Fruit fly (Drosophila melanogaster) whole organism, embryonic: ENCODE results near the gene GstO2.

Experiments
- Blimp-1 ChIP-seq: fragments of 200-800 bp; sonication (Bioruptor generic); optimal IDR thresholded peaks from 3 replicates; lab custom pipeline; 2018; ENCODE audit warnings: missing biosample characterization, missing genetic modification characterization, mild to moderate bottlenecking, moderate library complexity, missing genetic modification reagents
- BtbVII ChIP-seq: fragments of 200-800 bp; sonication (Bioruptor generic); optimal IDR thresholded peaks from 3 replicates; lab custom pipeline; 2017; ENCODE audit warnings: missing biosample characterization, mild to moderate bottlenecking, missing genetic modification characterization
- CG10321 ChIP-seq: fragments of 200-800 bp; sonication (Bioruptor generic); IDR thresholded peaks from 2 replicates; pipeline ENCODE4 v1.3.6; 2022; ENCODE audit warnings: missing biosample characterization, missing genetic modification characterization
- CG10979 ChIP-seq: fragments of 200-800 bp; sonication (Bioruptor generic); optimal IDR thresholded peaks from 2 replicates; lab custom pipeline; 2018; ENCODE audit warnings: missing biosample characterization, mild to moderate bottlenecking, missing genetic modification characterization, moderate library complexity
- CG12659 ChIP-seq: fragments of 200-800 bp; sonication (Bioruptor generic); optimal IDR thresholded peaks from 3 replicates; lab custom pipeline; 2017; ENCODE audit warnings: mild to moderate bottlenecking, missing biosample characterization, missing genetic modification reagents, missing genetic modification characterization
- CG13775 ChIP-seq: fragments of 200-800 bp; sonication (Bioruptor generic); optimal IDR thresholded peaks from 3 replicates; lab custom pipeline; 2017; ENCODE audit warnings: missing biosample characterization, mild to moderate bottlenecking, missing genetic modification characterization
- CG14014 ChIP-seq: fragments of 200-800 bp; sonication (Bioruptor generic); IDR thresholded peaks from 2 replicates; pipeline ENCODE4 v1.3.6; 2022; ENCODE audit warnings: missing biosample characterization, missing genetic modification characterization
- CG15011 ChIP-seq: fragments of 200-800 bp; sonication (Bioruptor generic); optimal IDR thresholded peaks from 3 replicates; lab custom pipeline; 2018; ENCODE audit warnings: missing biosample characterization, mild to moderate bottlenecking, missing genetic modification characterization
- CG15601 ChIP-seq: fragments of 200-800 bp; sonication (Bioruptor generic); optimal IDR thresholded peaks from 3 replicates; lab custom pipeline; 2019; ENCODE audit warnings: missing biosample characterization, mild to moderate bottlenecking, missing genetic modification characterization, moderate library complexity
- CG1603 ChIP-seq: fragments of 200-800 bp; sonication (Bioruptor generic); optimal IDR thresholded peaks from 2 replicates; lab custom pipeline; 2019; ENCODE audit warnings: missing biosample characterization, mild to moderate bottlenecking, missing genetic modification characterization, moderate library complexity
- CG17359 ChIP-seq: fragments of 200-800 bp; sonication (Bioruptor generic); optimal IDR thresholded peaks from 3 replicates; lab custom pipeline; 2018; ENCODE audit warnings: missing biosample characterization, mild to moderate bottlenecking, missing genetic modification characterization, moderate library complexity
- CG17829 ChIP-seq: fragments of 200-800 bp; optimal IDR thresholded peaks from 2 replicates; lab custom pipeline; 2019; ENCODE audit warnings: missing biosample characterization, mild to moderate bottlenecking, missing genetic modification characterization, moderate library complexity
- CG1792 ChIP-seq: fragments of 200-800 bp; sonication (Bioruptor generic); optimal IDR thresholded peaks from 2 replicates; lab custom pipeline; 2016; ENCODE audit warnings: missing biosample characterization, missing genetic modification characterization
- CG1832 ChIP-seq: fragments of 200-800 bp; sonication (Bioruptor generic); optimal IDR thresholded peaks from 2 replicates; lab custom pipeline; 2017; ENCODE audit warnings: missing biosample characterization, mild to moderate bottlenecking, missing genetic modification characterization, inconsistent platforms
- CG2116 ChIP-seq: fragments of 200-800 bp; sonication (Bioruptor generic); optimal IDR thresholded peaks from 3 replicates; lab custom pipeline; 2018; ENCODE audit warnings: missing biosample characterization, mild to moderate bottlenecking, missing genetic modification characterization
- CG2889 ChIP-seq: fragments of 200-800 bp; sonication (Bioruptor generic); IDR thresholded peaks from 3 replicates; pipeline ENCODE4 v1.3.6; 2022; ENCODE audit warnings: missing biosample characterization, missing genetic modification characterization
- CG32767 ChIP-seq: fragments of 200-800 bp; sonication (Bioruptor generic); IDR thresholded peaks from 2 replicates; pipeline ENCODE4 v1.3.6; 2022; ENCODE audit warnings: missing biosample characterization, missing genetic modification characterization
- CG6272 ChIP-seq: fragments of 200-800 bp; sonication (Bioruptor generic); IDR thresholded peaks from 2 replicates; pipeline ENCODE4 v1.3.6; 2022; ENCODE audit warnings: missing biosample characterization, missing genetic modification characterization
- CG8478 ChIP-seq: fragments of >200 bp; optimal IDR thresholded peaks from 2 replicates; lab custom pipeline; 2018
- CG8765 ChIP-seq: fragments of 200-800 bp; sonication (Bioruptor generic); IDR thresholded peaks from 2 replicates; pipeline ENCODE4 v1.3.6; 2022; ENCODE audit warnings: missing biosample characterization, missing genetic modification characterization
- CG9932 ChIP-seq: fragments of 200-800 bp; sonication (Bioruptor generic); IDR thresholded peaks from 2 replicates; pipeline ENCODE4 v1.3.6; 2022; ENCODE audit warnings: missing biosample characterization, missing genetic modification characterization
- CHES-1-like ChIP-seq: fragments of 200-800 bp; sonication (Bioruptor generic); optimal IDR thresholded peaks from 2 replicates; lab custom pipeline; 2016; ENCODE audit warnings: missing biosample characterization, missing genetic modification characterization
- CrebB ChIP-seq: fragments of 200-800 bp; sonication (Bioruptor generic); optimal IDR thresholded peaks from 3 replicates; lab custom pipeline; 2018; ENCODE audit warnings: missing biosample characterization, mild to moderate bottlenecking, missing genetic modification characterization
- Dp ChIP-seq: fragments of 200-800 bp; sonication (Bioruptor generic); optimal IDR thresholded peaks from 2 replicates; lab custom pipeline; 2018; ENCODE audit warnings: missing biosample characterization, mild to moderate bottlenecking, missing genetic modification characterization, moderate library complexity
- Hr3 ChIP-seq: fragments of 200-800 bp; sonication (Bioruptor generic); optimal IDR thresholded peaks from 3 replicates; lab custom pipeline; 2016; ENCODE audit warnings: missing biosample characterization, missing genetic modification characterization
- Hr51 ChIP-seq, 2 experiments: fragments of 200-800 bp; sonication (Bioruptor generic); optimal IDR thresholded peaks; 2 replicates in 1 of 2; 3 replicates in 1 of 2; lab custom pipeline; 2016 to 2018; ENCODE audit warnings: missing biosample characterization in 2 of 2, missing genetic modification characterization in 2 of 2, mild to moderate bottlenecking in 1 of 2, moderate library complexity in 1 of 2
- Kr ChIP-seq: fragments of 200-800 bp; sonication (Bioruptor generic); optimal IDR thresholded peaks from 2 replicates; lab custom pipeline; 2017; ENCODE audit warnings: missing biosample characterization, mild to moderate bottlenecking, missing genetic modification characterization
- Med ChIP-seq: fragments of 200-800 bp; sonication (Bioruptor generic); peaks from one replicate; lab custom pipeline; 2016; ENCODE audit warnings: missing biosample characterization, missing genetic modification characterization, mild to moderate bottlenecking, inconsistent platforms, moderate library complexity
- Mrtf ChIP-seq: fragments of 200-800 bp; sonication (Bioruptor generic); IDR thresholded peaks from 3 replicates; pipeline ENCODE4 v1.3.6; 2022; ENCODE audit warnings: missing biosample characterization, missing genetic modification characterization
- Neu2 ChIP-seq: fragments of 200-800 bp; sonication (Bioruptor generic); optimal IDR thresholded peaks from 3 replicates; lab custom pipeline; 2016; ENCODE audit warnings: missing biosample characterization, missing genetic modification characterization, borderline replicate concordance
- TFAM ChIP-seq: fragments of 200-800 bp; sonication (Bioruptor generic); optimal IDR thresholded peaks from 2 replicates; lab custom pipeline; 2017; ENCODE audit warnings: missing biosample characterization, missing genetic modification characterization, inconsistent platforms
- ap ChIP-seq: fragments of 200-800 bp; sonication (Bioruptor generic); IDR thresholded peaks from 2 replicates; pipeline ENCODE4 v1.3.6; 2022; ENCODE audit warnings: missing biosample characterization, missing genetic modification characterization
- bsh ChIP-seq, 2 experiments: fragments of 200-800 bp; sonication (Bioruptor generic); optimal IDR thresholded peaks; 2 replicates each; lab custom pipeline; 2017 to 2018; ENCODE audit warnings: mild to moderate bottlenecking in 2 of 2, missing biosample characterization in 2 of 2, missing genetic modification characterization in 2 of 2, moderate library complexity in 1 of 2
- cato ChIP-seq: fragments of 200-800 bp; sonication (Bioruptor generic); optimal IDR thresholded peaks from 2 replicates; lab custom pipeline; 2016; ENCODE audit warnings: missing biosample characterization, missing genetic modification characterization, borderline replicate concordance
- chinmo ChIP-seq: fragments of 200-800 bp; sonication (Bioruptor generic); IDR thresholded peaks from 4 replicates; pipeline ENCODE4 v1.3.6; 2022; ENCODE audit warnings: missing biosample characterization, missing genetic modification characterization; ENCODE audit not compliant: partially characterized antibody
- da ChIP-seq: fragments of 200-800 bp; sonication (Bioruptor generic); optimal IDR thresholded peaks from 2 replicates; lab custom pipeline; 2016; ENCODE audit warnings: missing biosample characterization, missing genetic modification characterization
- dati ChIP-seq: fragments of 200-800 bp; sonication (Bioruptor generic); IDR thresholded peaks from 2 replicates; pipeline ENCODE4 v1.3.6; 2022; ENCODE audit warnings: missing biosample characterization, missing genetic modification characterization
- dm ChIP-seq: fragments of 200-800 bp; sonication (Bioruptor generic); optimal IDR thresholded peaks from 3 replicates; lab custom pipeline; 2016; ENCODE audit warnings: missing biosample characterization, missing genetic modification characterization
- fd3F ChIP-seq: fragments of 200-800 bp; sonication (Bioruptor generic); optimal IDR thresholded peaks from 2 replicates; lab custom pipeline; 2018; ENCODE audit warnings: missing biosample characterization, mild to moderate bottlenecking, missing genetic modification characterization, moderate library complexity
- gcm ChIP-seq: fragments of 200-800 bp; sonication (Bioruptor generic); optimal IDR thresholded peaks from 2 replicates; lab custom pipeline; 2019; ENCODE audit warnings: missing biosample characterization, mild to moderate bottlenecking, missing genetic modification characterization, moderate library complexity
- mam ChIP-seq: fragments of 200-800 bp; sonication (Bioruptor generic); optimal IDR thresholded peaks from 3 replicates; lab custom pipeline; 2016; ENCODE audit warnings: missing biosample characterization, missing genetic modification characterization
- nerfin-1 ChIP-seq: fragments of 200-800 bp; sonication (Bioruptor generic); optimal IDR thresholded peaks from 3 replicates; lab custom pipeline; 2019; ENCODE audit warnings: missing biosample characterization, mild to moderate bottlenecking, missing genetic modification characterization, moderate library complexity
- phol ChIP-seq: fragments of 200-800 bp; sonication (Bioruptor generic); optimal IDR thresholded peaks from 3 replicates; lab custom pipeline; 2018; ENCODE audit warnings: missing biosample characterization, mild to moderate bottlenecking, missing genetic modification characterization, moderate library complexity
- sens-2 ChIP-seq: fragments of 200-800 bp; sonication (Bioruptor generic); IDR thresholded peaks from 2 replicates; pipeline ENCODE4 v1.3.6; 2022; ENCODE audit warnings: missing biosample characterization, missing genetic modification characterization
- shn ChIP-seq: fragments of 200-800 bp; sonication (Bioruptor generic); optimal IDR thresholded peaks from 3 replicates; lab custom pipeline; 2016; ENCODE audit warnings: missing biosample characterization, missing genetic modification characterization
- tgo ChIP-seq: fragments of 200-800 bp; sonication (Bioruptor generic); IDR thresholded peaks from 3 replicates; pipeline ENCODE4 v1.3.6; 2022; ENCODE audit warnings: missing biosample characterization, missing genetic modification characterization
- tll ChIP-seq, 2 experiments: fragments of 200-800 bp in 1 of 2; fragments of >200 bp in 1 of 2; sonication (Bioruptor generic) in 1 of 2; optimal IDR thresholded peaks; 2 replicates each; lab custom pipeline; 2017 to 2019; ENCODE audit warnings: missing biosample characterization in 2 of 2, missing genetic modification characterization in 2 of 2, mild to moderate bottlenecking in 1 of 2, moderate library complexity in 1 of 2
- unpg ChIP-seq: fragments of 200-800 bp; sonication (Bioruptor generic); optimal IDR thresholded peaks from 3 replicates; lab custom pipeline; 2018; ENCODE audit warnings: missing biosample characterization, mild to moderate bottlenecking, missing genetic modification characterization, moderate library complexity
- vvl ChIP-seq: fragments of 200-800 bp; sonication (Bioruptor generic); IDR thresholded peaks from 2 replicates; pipeline ENCODE4 v1.3.6; 2022; ENCODE audit warnings: missing biosample characterization, missing genetic modification characterization
- wek ChIP-seq: fragments of 200-800 bp; sonication (Bioruptor generic); optimal IDR thresholded peaks from 3 replicates; lab custom pipeline; 2018; ENCODE audit warnings: missing biosample characterization, mild to moderate bottlenecking, missing genetic modification characterization, moderate library complexity

The GstO2 gene

DNA sequence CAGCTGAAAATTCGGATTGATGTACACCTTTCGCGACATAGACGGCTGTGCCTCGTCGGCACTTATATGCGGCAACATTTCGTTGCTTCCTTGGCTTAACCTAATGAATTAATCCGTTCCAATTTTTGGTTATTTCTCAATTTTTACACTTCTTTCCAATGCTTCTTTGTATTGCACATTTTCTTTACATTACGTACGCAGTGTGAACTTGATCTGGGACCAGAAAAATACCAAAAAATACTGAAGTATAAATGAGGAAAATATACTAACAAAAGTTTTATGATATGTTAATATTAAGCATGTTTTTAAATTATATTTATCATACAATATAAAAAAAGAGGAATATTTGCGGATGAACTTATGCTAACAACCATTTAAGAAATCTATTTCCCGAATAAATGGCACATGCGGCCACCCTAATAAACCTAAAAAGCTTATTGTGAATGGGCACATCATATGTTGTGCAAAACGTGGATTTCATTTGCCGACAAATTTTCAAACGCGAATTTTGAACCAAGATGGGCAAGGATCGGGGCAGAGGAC is 13.7 kb downstream of the GstO2 start, which contains the start of the genes ZC3H3 and Pus7 (continued):
- TF ChIP-seq dm (GFP tag; lab: Kevin White, UChicago) (peak; percentile 72), CG2889 (GFP tag; lab: Robert Waterston, UW) (no peak), tll (GFP tag; optimal IDR thresholded peaks at IDR 0.05; lab: Kevin White, UChicago) (no peak), CG9932 (GFP tag; lab: Robert Waterston, UW) (no peak), nerfin-1 (tag; lab: Kevin White, UChicago) (no peak), CrebB (tag; lab: Kevin White, UChicago) (no peak), Hr3 (GFP tag; lab: Kevin White, UChicago) (no peak), Blimp-1 (GFP tag; lab: Kevin White, UChicago) (no peak), CG10321 (GFP tag; lab: Robert Waterston, UW) (no peak), Med (GFP tag; lab: Kevin White, UChicago) (peak; percentile 61), chinmo (peak; percentile 65; the same call in 1 of the 4 replicates), Dp (GFP tag; lab: Kevin White, UChicago) (peak; percentile 60), Neu2 (GFP tag; lab: Kevin White, UChicago) (no peak), ap (GFP tag; lab: Robert Waterston, UW) (no peak), CG2116 (GFP tag; lab: Kevin White, UChicago) (peak; percentile 59), CG12659 (peak; percentile 57), CG1603 (tag; lab: Kevin White, UChicago) (no peak), BtbVII (GFP tag; lab: Kevin White, UChicago) (no peak), CG17829 (tag; lab: Kevin White, UChicago) (peak; percentile 51), cato (no peak), dati (no peak), Mrtf (GFP tag; lab: Robert Waterston, UW) (no peak), sens-2 (no peak), shn (no peak), CG32767 (no peak), CG14014 (GFP tag; lab: Robert Waterston, UW) (no peak), CG15011 (GFP tag; lab: Kevin White, UChicago) (no peak), CG8765 (GFP tag; lab: Robert Waterston, UW) (no peak), unpg (GFP tag; lab: Kevin White, UChicago) (peak; percentile 16), da (GFP tag; lab: Kevin White, UChicago) (no peak), phol (tag; lab: Kevin White, UChicago) (peak; percentile 50), CG6272 (GFP tag; lab: Robert Waterston, UW) (no peak), Kr (no peak), CG1792 (GFP tag; lab: Kevin White, UChicago) (no peak), CHES-1-like (GFP tag; lab: Kevin White, UChicago) (no peak), CG10979 (tag; lab: Kevin White, UChicago) (peak; percentile 2), TFAM (no peak), fd3F (GFP tag; lab: Kevin White, UChicago) (no peak), tgo (no peak), wek (GFP tag; lab: Kevin White, UChicago) (no peak), CG17359 (tag; lab: Kevin White, UChicago) (no peak), mam (GFP tag; lab: Kevin White, UChicago) (no peak), CG13775 (GFP tag; lab: Kevin White, UChicago) (peak; percentile 40), CG1832 (no peak), CG8478 (no peak), Hr51 (GFP tag; optimal IDR thresholded peaks at IDR 0.05; lab: Kevin White, UChicago) (peak in 1 of 2 experiments; percentile 32), bsh (GFP tag; optimal IDR thresholded peaks at IDR 0.05; lab: Kevin White, UChicago) (no peak), gcm (no peak), vvl (GFP tag; lab: Robert Waterston, UW) (0 out of 2 replicates have a peak, but pooled peaks have one; percentile 12), CG15601 (tag; lab: Kevin White, UChicago) (peak; percentile 43)
